Worm (Caenorhabditis elegans): ENCODE measurements around the gene T24A6.16.
A peak's percentile ranks its signal among the peaks of the same experiment; 100 is the strongest.

The T24A6.16 gene

DNA sequence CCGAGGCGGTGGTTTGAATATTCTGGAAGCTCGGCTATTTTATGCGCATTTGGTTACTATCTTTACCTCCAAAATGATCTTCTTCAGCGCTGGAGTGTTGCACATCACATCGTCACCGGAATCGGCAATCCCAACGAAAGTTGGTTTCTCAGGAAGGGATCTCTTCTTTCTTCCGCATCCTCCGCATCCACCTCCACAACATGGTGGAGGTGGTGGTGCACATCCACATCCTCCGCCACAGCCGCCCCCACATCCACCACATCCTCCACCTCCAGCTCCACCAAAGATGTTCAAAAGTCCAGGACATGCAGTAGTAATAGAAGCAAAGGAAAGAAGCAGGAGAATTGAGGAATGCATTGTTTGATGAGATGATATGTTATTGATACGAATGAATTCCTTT, 5.3 kb downstream of the T24A6.16 start, which contains the start of gene grl-31:
Gene grl-31 (minus strand): TSS at position 357 of the 400 bp plus-strand sequence.
- TF ChIP-seq pqm-1 (tag; optimal IDR thresholded peaks at IDR 0.05) (no peak), nhr-77 (tag; optimal IDR thresholded peaks at IDR 0.05) (no peak), unc-62 (GFP tag; optimal IDR thresholded peaks at IDR 0.05) (no peak), nhr-237 (tag; optimal IDR thresholded peaks at IDR 0.05) (no peak), fkh-2 (tag; optimal IDR thresholded peaks at IDR 0.05) (no peak), jun-1 (tag; optimal IDR thresholded peaks at IDR 0.05) (no peak), fkh-10 (GFP tag; optimal IDR thresholded peaks at IDR 0.05) (no peak), zag-1 (tag; optimal IDR thresholded peaks at IDR 0.05) (no peak)

DNA sequence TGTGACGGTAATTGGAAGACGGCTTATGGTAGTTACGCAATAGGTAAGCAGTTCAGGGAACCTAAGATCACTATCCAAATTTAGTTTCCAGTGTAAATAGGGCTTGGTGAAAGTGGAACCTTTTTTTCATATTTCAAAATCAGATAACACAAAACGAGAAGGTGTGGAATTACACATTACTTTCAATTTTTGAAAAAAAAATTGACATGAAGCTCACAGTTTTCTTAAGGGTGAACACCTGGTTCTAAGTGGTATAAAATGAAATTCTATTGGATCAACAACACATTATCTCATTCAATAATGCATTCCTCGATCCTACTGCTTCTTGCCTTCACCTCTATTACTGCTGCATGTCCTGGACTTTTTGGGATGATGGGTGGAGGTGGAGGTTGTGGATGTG, 6.7 kb downstream of the T24A6.16 start, which contains the start of gene grl-30:
Gene grl-30 (plus strand): TSS at position 301 of the 400 bp plus-strand sequence.
- TF ChIP-seq ztf-4 (tag; optimal IDR thresholded peaks at IDR 0.05) (no peak), fkh-10 (GFP tag; optimal IDR thresholded peaks at IDR 0.05) (no peak), nfya-1 (tag; optimal IDR thresholded peaks at IDR 0.05; ENCODE audit: insufficient read depth) (no peak), jun-1 (tag; optimal IDR thresholded peaks at IDR 0.05) (no peak), nhr-23 (tag; optimal IDR thresholded peaks at IDR 0.05) (no peak), nhr-237 (tag; optimal IDR thresholded peaks at IDR 0.05) (no peak), unc-62 (GFP tag; optimal IDR thresholded peaks at IDR 0.05) (no peak), mml-1 (tag; optimal IDR thresholded peaks at IDR 0.05) (no peak), hmg-11 (tag; optimal IDR thresholded peaks at IDR 0.05) (no peak), aly-2 (tag; optimal IDR thresholded peaks at IDR 0.05) (no peak), snpc-4 (tag; optimal IDR thresholded peaks at IDR 0.05) (no peak), sea-2 (GFP tag; optimal IDR thresholded peaks at IDR 0.05) (no peak)

DNA sequence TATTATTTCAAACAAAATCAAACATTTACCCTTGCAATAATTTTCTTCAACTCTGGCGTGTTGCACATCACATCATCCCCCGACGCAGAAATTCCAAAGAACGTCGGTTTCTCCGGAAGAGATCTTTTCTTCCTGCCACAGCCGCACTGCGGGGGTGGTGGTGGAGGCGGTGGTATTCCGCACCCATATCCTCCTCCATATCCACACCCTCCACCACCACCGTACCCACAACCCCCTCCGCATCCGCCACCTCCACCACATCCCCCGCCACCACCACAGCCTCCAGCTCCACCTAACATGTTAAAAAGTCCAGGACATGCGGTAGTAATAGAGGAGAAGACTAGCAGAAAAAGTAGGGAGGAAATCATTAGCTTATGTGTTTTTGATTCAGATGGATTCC, 7.9 kb downstream of the T24A6.16 start, which contains the start of gene grl-29:
Gene grl-29 (minus strand): TSS at position 368 of the 400 bp plus-strand sequence.
- TF ChIP-seq nhr-11 (tag; optimal IDR thresholded peaks at IDR 0.05) (no peak), lsy-12 (tag; optimal IDR thresholded peaks at IDR 0.05) (no peak), mdl-1 (tag; optimal IDR thresholded peaks at IDR 0.05) (no peak), fkh-2 (tag; optimal IDR thresholded peaks at IDR 0.05) (no peak), nfya-1 (tag; optimal IDR thresholded peaks at IDR 0.05; ENCODE audit: insufficient read depth) (no peak), skn-1 (tag; optimal IDR thresholded peaks at IDR 0.05) (no peak), sea-2 (GFP tag; optimal IDR thresholded peaks at IDR 0.05) (no peak), nhr-43 (tag; optimal IDR thresholded peaks at IDR 0.05; ENCODE audit: poor library complexity, severe bottlenecking) (no peak), nhr-67 (tag; optimal IDR thresholded peaks at IDR 0.05) (no peak), lin-39 (tag; optimal IDR thresholded peaks at IDR 0.05) (no peak), zag-1 (tag; optimal IDR thresholded peaks at IDR 0.05) (no peak), ztf-4 (tag; optimal IDR thresholded peaks at IDR 0.05) (no peak), pqm-1 (tag; optimal IDR thresholded peaks at IDR 0.05) (no peak)

DNA sequence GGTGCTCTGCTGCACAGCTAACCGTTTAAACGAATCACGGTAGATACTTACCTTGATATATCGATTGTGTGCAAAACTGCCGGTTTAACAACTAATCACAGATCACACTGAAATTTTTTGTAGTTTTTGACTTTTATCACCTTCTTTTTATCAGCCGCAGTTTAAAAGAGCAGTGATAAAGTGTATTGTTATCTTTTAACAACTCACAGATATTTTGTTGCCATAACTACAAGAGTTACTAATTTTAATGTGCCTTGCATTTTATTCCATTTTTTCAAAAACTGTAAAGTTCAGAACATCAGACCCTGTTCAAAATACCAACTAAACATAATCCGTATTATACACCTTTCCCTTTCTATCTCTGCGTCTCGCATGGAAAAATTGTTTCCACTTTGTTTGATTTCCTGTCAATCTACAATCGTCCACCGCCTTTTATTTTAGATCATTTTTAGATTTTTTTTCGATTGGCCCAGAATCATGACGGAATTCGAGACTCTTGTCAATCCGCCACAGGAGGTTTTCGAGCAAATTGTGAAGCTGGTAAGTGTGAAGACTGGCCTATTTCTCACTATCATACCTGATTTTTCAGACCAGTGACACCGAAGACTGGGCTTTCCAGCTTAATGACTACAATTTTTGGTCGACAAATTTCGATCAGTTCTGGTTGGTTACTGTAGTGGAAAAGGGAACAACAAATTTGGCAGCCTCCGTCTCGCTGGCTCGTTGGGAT, 9.8 kb downstream of the T24A6.16 start, which contains the start of gene T24A6.20:
Gene T24A6.20 (plus strand): TSS at position 395 of the 730 bp plus-strand sequence.
- TF ChIP-seq elt-2 (tag; optimal IDR thresholded peaks at IDR 0.05) (peak; percentile 78), pqm-1 (tag; optimal IDR thresholded peaks at IDR 0.05) (peak; percentile 17), unc-39 (tag; optimal IDR thresholded peaks at IDR 0.05) (no peak)

DNA sequence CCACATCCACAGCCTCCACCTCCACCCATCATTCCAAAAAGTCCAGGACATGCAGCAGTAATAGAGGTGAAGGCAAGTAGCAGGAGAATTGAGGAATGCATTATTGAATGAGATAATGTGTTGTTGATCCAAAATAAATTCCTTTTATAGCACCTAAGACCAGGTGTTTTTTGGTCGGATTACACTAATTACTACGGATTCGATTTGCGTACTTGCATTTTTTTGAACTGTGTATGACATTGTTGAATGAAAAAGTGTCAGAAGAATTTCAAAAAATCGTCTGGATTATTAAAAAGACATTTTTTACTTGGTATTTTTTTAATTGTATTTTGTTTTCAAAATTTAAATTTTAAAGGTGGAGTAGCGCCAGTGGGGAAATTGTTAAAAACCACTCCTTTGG, 11.0 kb downstream of the T24A6.16 start, which contains the start of gene grl-28:
Gene grl-28 (minus strand): TSS at position 101 of the 400 bp plus-strand sequence.
- TF ChIP-seq snpc-4 (tag; optimal IDR thresholded peaks at IDR 0.05) (no peak), ceh-9 (tag; optimal IDR thresholded peaks at IDR 0.05) (no peak), ceh-82 (tag; optimal IDR thresholded peaks at IDR 0.05) (no peak), nhr-25 (tag; optimal IDR thresholded peaks at IDR 0.05) (no peak), elt-1 (tag; optimal IDR thresholded peaks at IDR 0.05) (no peak), R02D3.7 (tag; optimal IDR thresholded peaks at IDR 0.05) (no peak), pqm-1 (tag; optimal IDR thresholded peaks at IDR 0.05) (no peak), unc-39 (tag; optimal IDR thresholded peaks at IDR 0.05) (no peak), nhr-43 (tag; optimal IDR thresholded peaks at IDR 0.05; ENCODE audit: poor library complexity, severe bottlenecking) (no peak), tbx-2 (tag; optimal IDR thresholded peaks at IDR 0.05) (no peak), ztf-11 (tag; optimal IDR thresholded peaks at IDR 0.05) (no peak), elt-2 (tag; optimal IDR thresholded peaks at IDR 0.05) (no peak), sea-2 (GFP tag; optimal IDR thresholded peaks at IDR 0.05) (no peak), fkh-10 (GFP tag; optimal IDR thresholded peaks at IDR 0.05) (no peak), fkh-2 (tag; optimal IDR thresholded peaks at IDR 0.05) (no peak), pha-4 (tag; optimal IDR thresholded peaks at IDR 0.05) (no peak), eor-1 (tag; optimal IDR thresholded peaks at IDR 0.05) (no peak), daf-12 (tag; optimal IDR thresholded peaks at IDR 0.05) (no peak), nhr-76 (tag; optimal IDR thresholded peaks at IDR 0.05) (no peak)
